Worm (Caenorhabditis elegans) whole organism, late embryonic: ENCODE results near the gene pssy-1.
A peak's percentile ranks its signal among the peaks of the same experiment; 100 is the strongest.

Experiments
- K02D7.2 ChIP-seq: sonication (generic microtip); optimal IDR thresholded peaks from 2 replicates; lab custom pipeline; 2017; ENCODE audit warnings: mild to moderate bottlenecking, missing genetic modification characterization, missing compliant biosample characterization
- T23F11.4 ChIP-seq: fragments of 200-800 bp; sonication (Bioruptor generic); optimal IDR thresholded peaks from 2 replicates; lab custom pipeline; 2018; ENCODE audit warnings: mild to moderate bottlenecking, missing genetic modification characterization, missing compliant biosample characterization
- Y22D7AL.16 ChIP-seq: sonication (generic microtip); optimal IDR thresholded peaks from 2 replicates; lab custom pipeline; 2016; ENCODE audit warnings: missing genetic modification characterization, missing compliant biosample characterization
- ahr-1 ChIP-seq: sonication (generic microtip); optimal IDR thresholded peaks from 2 replicates; lab custom pipeline; 2016; ENCODE audit warnings: missing genetic modification characterization, missing compliant biosample characterization
- ceh-18 ChIP-seq: sonication (generic microtip); optimal IDR thresholded peaks from 2 replicates; lab custom pipeline; 2016; ENCODE audit warnings: missing genetic modification characterization, missing compliant biosample characterization
- ceh-22 ChIP-seq: sonication (generic microtip); optimal IDR thresholded peaks from 2 replicates; lab custom pipeline; 2017; ENCODE audit warnings: missing biosample characterization, missing genetic modification characterization
- ceh-24 ChIP-seq: sonication (generic microtip); optimal IDR thresholded peaks from 2 replicates; lab custom pipeline; 2016; ENCODE audit warnings: mild to moderate bottlenecking, missing genetic modification characterization, missing compliant biosample characterization
- ceh-31 ChIP-seq: sonication (generic microtip); optimal IDR thresholded peaks from 2 replicates; lab custom pipeline; 2016; ENCODE audit warnings: missing genetic modification characterization, missing compliant biosample characterization
- ceh-45 ChIP-seq: fragments of 200-800 bp; sonication (Bioruptor generic); IDR thresholded peaks from 2 replicates; pipeline ENCODE4 v1.3.6; 2022; ENCODE audit warnings: missing genetic modification reagents, missing genetic modification characterization, missing compliant biosample characterization
- ceh-48 ChIP-seq: sonication (generic microtip); optimal IDR thresholded peaks from 2 replicates; lab custom pipeline; 2016; ENCODE audit warnings: missing genetic modification characterization, inconsistent platforms, missing compliant biosample characterization
- ceh-6 ChIP-seq: fragments of 200-800 bp; sonication (Bioruptor generic); optimal IDR thresholded peaks from 2 replicates; lab custom pipeline; 2018; ENCODE audit warnings: mild to moderate bottlenecking, missing genetic modification characterization, missing compliant biosample characterization
- ceh-9 ChIP-seq: sonication (generic microtip); optimal IDR thresholded peaks from 2 replicates; lab custom pipeline; 2016; ENCODE audit warnings: mild to moderate bottlenecking, missing genetic modification characterization, inconsistent platforms, missing compliant biosample characterization
- dmd-4 ChIP-seq: sonication (generic microtip); optimal IDR thresholded peaks from 2 replicates; lab custom pipeline; 2016; ENCODE audit warnings: borderline replicate concordance, missing genetic modification characterization, missing compliant biosample characterization
- elt-2 ChIP-seq: sonication (generic microtip); optimal IDR thresholded peaks from 2 replicates; lab custom pipeline; 2016; ENCODE audit warnings: missing genetic modification reagents, missing genetic modification characterization, missing compliant biosample characterization
- ets-4 ChIP-seq: sonication (generic microtip); optimal IDR thresholded peaks from 2 replicates; lab custom pipeline; 2016; ENCODE audit warnings: missing genetic modification characterization, missing compliant biosample characterization
- gmeb-2 ChIP-seq: sonication (generic microtip); optimal IDR thresholded peaks from 2 replicates; lab custom pipeline; 2016; ENCODE audit warnings: missing genetic modification characterization, inconsistent platforms, missing compliant biosample characterization
- hlh-13 ChIP-seq: fragments of 200-800 bp; sonication (Bioruptor generic); optimal IDR thresholded peaks from 2 replicates; lab custom pipeline; 2018; ENCODE audit warnings: mild to moderate bottlenecking, missing genetic modification characterization, missing compliant biosample characterization
- hlh-6 ChIP-seq: sonication (generic microtip); optimal IDR thresholded peaks from 2 replicates; lab custom pipeline; 2016; ENCODE audit warnings: missing genotype, missing genetic modification characterization, missing compliant biosample characterization
- hlh-8 ChIP-seq: sonication (generic microtip); optimal IDR thresholded peaks from 2 replicates; lab custom pipeline; 2016; ENCODE audit warnings: missing genotype, missing genetic modification characterization, missing compliant biosample characterization
- lim-6 ChIP-seq: sonication (generic microtip); optimal IDR thresholded peaks from 2 replicates; lab custom pipeline; 2016; ENCODE audit warnings: missing genetic modification characterization, missing compliant biosample characterization
- lin-11 ChIP-seq: fragments of 200-800 bp; sonication (Bioruptor generic); optimal IDR thresholded peaks from 2 replicates; lab custom pipeline; 2018; ENCODE audit warnings: mild to moderate bottlenecking, missing genetic modification characterization, missing compliant biosample characterization
- madf-2 ChIP-seq: sonication (generic microtip); optimal IDR thresholded peaks from 2 replicates; lab custom pipeline; 2017; ENCODE audit warnings: missing genetic modification characterization, missing compliant biosample characterization
- nhr-232 ChIP-seq: sonication (generic microtip); optimal IDR thresholded peaks from 2 replicates; lab custom pipeline; 2016; ENCODE audit warnings: missing genetic modification characterization, missing compliant biosample characterization
- npax-4 ChIP-seq: sonication (generic microtip); optimal IDR thresholded peaks from 2 replicates; lab custom pipeline; 2016; ENCODE audit warnings: missing genetic modification characterization, missing compliant biosample characterization
- pag-3 ChIP-seq: sonication (generic microtip); optimal IDR thresholded peaks from 2 replicates; lab custom pipeline; 2016; ENCODE audit warnings: missing compliant biosample characterization, missing genetic modification characterization, borderline replicate concordance
- pha-4 ChIP-seq: fragments of 150-350 bp; optimal IDR thresholded peaks from 2 replicates; lab custom pipeline; 2018; ENCODE audit warnings: missing biosample characterization, missing genetic modification reagents, missing genetic modification characterization
- pros-1 ChIP-seq: fragments of 150-350 bp; optimal IDR thresholded peaks from 2 replicates; lab custom pipeline; 2014; ENCODE audit warnings: missing biosample characterization, missing genetic modification reagents, missing genetic modification characterization
- ref-2 ChIP-seq: sonication (generic microtip); optimal IDR thresholded peaks from 2 replicates; lab custom pipeline; 2016; ENCODE audit warnings: missing genetic modification characterization, missing compliant biosample characterization
- sdc-2 ChIP-seq: sonication (generic microtip); optimal IDR thresholded peaks from 2 replicates; lab custom pipeline; 2016; ENCODE audit warnings: missing genotype, missing genetic modification characterization, missing compliant biosample characterization
- sox-2 ChIP-seq: fragments of 200-800 bp; sonication (Bioruptor generic); IDR thresholded peaks from 2 replicates; pipeline ENCODE4 v1.3.6; 2022; ENCODE audit warnings: missing genetic modification reagents, missing genetic modification characterization, missing compliant biosample characterization
- sox-4 ChIP-seq: sonication (generic microtip); optimal IDR thresholded peaks from 2 replicates; lab custom pipeline; 2017; ENCODE audit warnings: mild to moderate bottlenecking, missing genetic modification characterization, inconsistent platforms, missing compliant biosample characterization
- syd-9 ChIP-seq: sonication (generic microtip); optimal IDR thresholded peaks from 2 replicates; lab custom pipeline; 2016; ENCODE audit warnings: mild to moderate bottlenecking, missing genetic modification characterization, moderate library complexity, missing compliant biosample characterization
- tbx-2 ChIP-seq: sonication (generic microtip); optimal IDR thresholded peaks from 2 replicates; lab custom pipeline; 2016; ENCODE audit warnings: missing genetic modification characterization, missing compliant biosample characterization
- tbx-7 ChIP-seq: sonication (generic microtip); optimal IDR thresholded peaks from 2 replicates; lab custom pipeline; 2016; ENCODE audit warnings: missing genotype, missing genetic modification characterization, missing compliant biosample characterization
- unc-55 ChIP-seq: sonication (generic microtip); optimal IDR thresholded peaks from 2 replicates; lab custom pipeline; 2017; ENCODE audit warnings: missing biosample characterization, missing genetic modification reagents, missing genetic modification characterization

Gene pssy-1

DNA sequence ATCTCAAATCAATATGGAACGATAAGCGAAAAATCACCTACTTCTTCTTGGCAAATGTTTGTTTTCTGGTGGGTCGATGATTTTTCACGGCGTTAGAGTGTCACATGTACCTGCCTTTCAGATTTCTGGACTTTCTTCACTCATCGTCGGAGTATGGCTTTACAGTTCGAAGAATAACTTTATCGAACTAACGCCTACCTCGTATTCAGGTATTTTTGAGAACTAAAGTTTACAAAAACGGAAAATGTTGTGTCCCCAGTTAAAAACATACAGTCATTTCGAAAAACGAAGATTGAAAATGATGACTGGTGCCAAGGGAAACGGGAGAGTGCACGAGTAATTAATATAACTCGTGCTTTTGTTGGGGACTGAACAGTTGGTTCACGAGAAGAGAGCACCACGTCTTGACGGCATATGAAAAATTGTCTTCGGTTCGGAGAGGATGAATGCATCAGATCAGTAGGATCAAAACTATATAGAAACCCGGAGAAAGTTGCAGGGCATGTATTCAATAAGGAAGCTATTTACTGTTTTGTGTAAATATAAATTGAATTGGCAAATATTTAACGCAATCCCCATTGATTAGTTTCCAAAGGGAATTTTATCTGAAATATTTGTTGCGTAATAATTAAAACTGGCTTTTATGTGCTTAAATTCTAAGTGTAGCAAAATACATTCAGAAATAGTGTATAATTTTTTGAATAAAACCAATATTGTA is 31.9 kb upstream of the pssy-1 start:
- TF ChIP-seq nhr-232 (no peak), unc-55 (peak; percentile 5)

DNA sequence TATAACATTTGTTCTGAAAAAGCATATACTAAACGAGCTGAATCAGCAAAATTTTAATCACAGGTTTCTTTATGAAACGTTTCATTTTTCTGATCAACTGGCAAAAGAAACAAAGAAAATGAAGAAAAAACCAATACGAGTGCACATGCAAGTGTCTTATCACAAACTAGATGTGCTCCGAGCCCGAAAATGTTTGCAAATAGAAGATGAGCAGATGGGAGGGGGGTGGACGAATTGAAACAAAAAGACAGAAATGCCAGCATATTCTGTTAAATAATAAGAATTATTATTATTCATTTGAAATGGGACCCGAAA is 31.4 kb upstream of the pssy-1 start:
- TF ChIP-seq nhr-232 (no peak), ceh-6 (no peak)

DNA sequence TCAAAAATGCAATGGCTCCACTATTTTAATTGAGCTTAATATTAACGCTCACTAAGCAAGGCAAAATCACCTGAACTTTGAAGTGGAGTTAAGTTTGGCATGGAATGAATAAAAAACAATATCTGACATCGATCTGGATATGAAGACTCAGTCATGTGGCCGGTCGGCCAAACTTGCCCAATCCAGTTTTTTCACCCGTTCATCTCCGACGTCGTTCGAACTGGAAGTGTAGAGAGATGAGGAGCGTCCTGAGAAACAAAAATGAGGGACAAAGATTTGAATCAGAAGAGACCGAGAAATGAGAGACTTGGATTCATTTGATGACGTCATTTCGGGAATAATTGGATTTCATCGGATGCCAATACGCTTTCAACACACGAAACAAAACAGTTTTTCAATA is 27.3 kb upstream of the pssy-1 start:
- TF ChIP-seq hlh-6 (no peak), ceh-18 (tag; lab: Kevin White, UChicago) (no peak), nhr-232 (no peak), pha-4 (no peak), ets-4 (tag; lab: Kevin White, UChicago) (no peak), unc-55 (no peak), madf-2 (tag; lab: Kevin White, UChicago) (no peak), hlh-13 (GFP tag; lab: Kevin White, UChicago) (no peak), npax-4 (tag; lab: Kevin White, UChicago) (no peak), Y22D7AL.16 (no peak), ref-2 (tag; lab: Kevin White, UChicago) (no peak), tbx-2 (tag; lab: Kevin White, UChicago) (no peak), ceh-48 (tag; lab: Kevin White, UChicago) (no peak), hlh-8 (no peak), ahr-1 (tag; lab: Kevin White, UChicago) (no peak)

DNA sequence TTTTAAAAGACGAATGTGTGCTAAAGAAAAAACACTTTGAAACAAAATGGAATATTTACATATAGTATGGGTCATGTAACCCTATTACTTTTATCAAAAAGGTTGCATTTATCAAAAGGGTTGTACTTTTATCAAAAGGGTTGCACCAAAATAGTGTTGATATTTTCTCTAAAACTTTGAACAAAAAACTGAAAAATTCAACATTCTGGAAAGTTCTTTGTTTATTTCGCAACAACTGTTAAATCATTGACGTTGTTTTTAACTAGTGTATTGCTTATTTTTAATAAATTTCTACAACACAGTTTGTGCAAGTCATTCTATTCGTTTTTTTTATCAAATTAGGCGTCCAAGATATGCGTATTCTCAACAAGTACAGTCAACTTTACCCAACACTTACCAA is 26.9 kb upstream of the pssy-1 start, which contains the start of the genes C17G1.5 and C17G1.14:
Gene C17G1.5, plus strand, starts transcription at position 266 of the 400 bp plus-strand sequence.
Gene C17G1.14, plus strand, starts transcription at position 277 of the 400 bp plus-strand sequence.
- TF ChIP-seq tbx-7 (tag; lab: Kevin White, UChicago) (no peak), ceh-22 (tag; lab: Kevin White, UChicago) (no peak), nhr-232 (no peak), K02D7.2 (tag; lab: Kevin White, UChicago) (no peak), elt-2 (tag; lab: Kevin White, UChicago) (no peak), ceh-24 (tag; lab: Kevin White, UChicago) (no peak), dmd-4 (tag; lab: Kevin White, UChicago) (no peak), ceh-9 (tag; lab: Kevin White, UChicago) (no peak), gmeb-2 (no peak), pag-3 (tag; lab: Kevin White, UChicago) (no peak), lin-11 (tag; lab: Kevin White, UChicago) (no peak), T23F11.4 (GFP tag; lab: Kevin White, UChicago) (no peak)

DNA sequence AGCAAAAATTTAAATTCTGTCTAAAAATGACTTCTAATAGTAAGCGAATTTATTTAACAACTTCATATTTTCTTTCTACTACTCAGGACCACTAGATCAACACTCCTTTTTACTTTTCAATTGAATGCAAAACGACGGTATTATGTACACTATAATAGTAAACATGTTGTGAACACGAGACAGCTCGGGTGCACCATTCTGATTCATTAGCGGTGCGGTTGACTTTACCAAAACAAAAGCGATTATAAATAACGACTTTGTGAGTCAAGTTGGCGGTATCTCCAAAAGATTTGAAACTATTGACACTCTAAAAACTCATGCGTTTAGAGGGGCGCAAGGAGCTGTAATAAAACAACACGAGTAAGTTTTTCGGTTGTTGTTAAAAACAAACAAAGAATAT is 24.9 kb upstream of the pssy-1 start:
- TF ChIP-seq sox-2 (GFP tag; lab: Robert Waterston, UW) (no peak), sdc-2 (tag; lab: Kevin White, UChicago) (no peak), syd-9 (tag; lab: Kevin White, UChicago) (no peak), sox-4 (tag; lab: Kevin White, UChicago) (no peak), lim-6 (no peak)

DNA sequence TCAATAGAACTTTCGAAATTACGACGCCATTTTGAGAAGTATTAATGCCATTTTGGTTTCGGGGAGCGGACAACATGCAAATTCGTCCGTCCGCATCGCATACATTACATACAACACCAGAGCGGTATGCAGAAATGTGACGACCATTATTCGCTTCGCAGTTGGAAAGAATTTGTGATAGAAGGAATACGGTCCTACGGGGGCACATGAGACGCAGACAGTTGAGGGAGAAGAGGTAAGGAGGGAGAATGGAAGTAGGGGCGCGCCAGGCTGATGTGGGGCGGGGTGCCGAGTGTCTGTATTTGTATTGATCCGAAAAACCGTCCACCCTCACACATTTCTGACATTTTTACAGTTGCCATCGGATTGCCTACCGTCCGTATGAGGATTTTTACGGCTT is 24.0 kb upstream of the pssy-1 start:
- peak; percentile 55 for TF ChIP-seq ref-2 (tag; lab: Kevin White, UChicago)
- TF ChIP-seq ceh-31 (tag; lab: Kevin White, UChicago), result peak; percentile 32
- TF ChIP-seq ceh-45 (GFP tag; lab: Robert Waterston, UW), result no peak
- TF ChIP-seq ceh-9 (tag; lab: Kevin White, UChicago), result no peak
- TF ChIP-seq Y22D7AL.16, result no peak
- peak; percentile 23 for TF ChIP-seq hlh-6
- peak; percentile 19 for TF ChIP-seq pros-1 (tag; lab: Kevin White, UChicago)
- TF ChIP-seq, all 69 proteins: peak for 4
